Worm (Caenorhabditis elegans): ENCODE data around the gene clec-241.

- TF ChIP-seq dao-5 (tag; optimal IDR thresholded peaks at IDR 0.05) (no peak), him-1 (tag; optimal IDR thresholded peaks at IDR 0.05) (no peak)
Observed at ce11 chrV:17014050-17014449, 918 bp upstream of the clec-241 start, which contains the start of gene clc-13.
